Worm (Caenorhabditis elegans): ENCODE measurements around the gene F18H3.1.

Gene F18H3.1

ce11 chrX:13569854-13570253 is 50.4 kb downstream of the F18H3.1 start, which contains the start of gene R01E6.7:
Gene R01E6.7 (minus strand): TSS chrX:13569954.
- TF ChIP-seq ceh-13 (GFP tag; optimal IDR thresholded peaks at IDR 0.05) (no peak), tra-4 (tag; optimal IDR thresholded peaks at IDR 0.05) (no peak), hnd-1 (tag; optimal IDR thresholded peaks at IDR 0.05) (no peak), aly-1 (tag; optimal IDR thresholded peaks at IDR 0.05) (no peak), pes-1 (GFP tag; IDR thresholded peaks at IDR 0.05) (no peak), scrt-1 (GFP tag; IDR thresholded peaks at IDR 0.05) (no peak)
